Worm (Caenorhabditis elegans) whole organism, L1 larva: Measurements from ENCODE around the gene ard-1.

Experiments used
- C04F5.9 ChIP-seq: sonication (generic microtip); optimal IDR thresholded peaks from 2 replicates; lab custom pipeline; 2016; ENCODE audit warnings: missing genetic modification characterization, missing compliant biosample characterization
- C34B4.2 ChIP-seq: sonication (generic microtip); optimal IDR thresholded peaks from 2 replicates; lab custom pipeline; 2017; ENCODE audit warnings: mild to moderate bottlenecking, missing genetic modification characterization, missing compliant biosample characterization
- F16B12.6 ChIP-seq: fragments of 150-350 bp; optimal IDR thresholded peaks from 2 replicates; lab custom pipeline; 2014; ENCODE audit warnings: missing biosample characterization, missing genetic modification characterization
- Y116A8C.19 ChIP-seq: sonication (generic microtip); optimal IDR thresholded peaks from 2 replicates; lab custom pipeline; 2016; ENCODE audit warnings: missing compliant biosample characterization, missing genetic modification characterization, borderline replicate concordance
- ama-1 ChIP-seq: fragments of 150-350 bp; optimal IDR thresholded peaks from 2 replicates; lab custom pipeline; 2014
- blmp-1 ChIP-seq: fragments of 150-350 bp; optimal IDR thresholded peaks from 2 replicates; lab custom pipeline; 2014; ENCODE audit warnings: missing biosample characterization, missing genetic modification characterization
- ceh-63 ChIP-seq: fragments of 200-800 bp; sonication (Bioruptor generic); optimal IDR thresholded peaks from 2 replicates; lab custom pipeline; 2018; ENCODE audit warnings: mild to moderate bottlenecking, missing genetic modification characterization, missing compliant biosample characterization
- ceh-90 ChIP-seq: sonication (generic microtip); optimal IDR thresholded peaks from 2 replicates; lab custom pipeline; 2016; ENCODE audit warnings: missing genetic modification characterization, missing compliant biosample characterization
- dpl-1 ChIP-seq, 3 experiments: fragments of 150-350 bp in 2 of 3; sonication (generic microtip) in 1 of 3; optimal IDR thresholded peaks; 2 replicates each; lab custom pipeline; 2014 to 2017; ENCODE audit warnings: missing biosample characterization in 3 of 3, missing genetic modification characterization in 3 of 3, missing genetic modification reagents in 3 of 3
- efl-3 ChIP-seq: fragments of 200-800 bp; sonication (Bioruptor generic); optimal IDR thresholded peaks from 2 replicates; lab custom pipeline; 2018; ENCODE audit warnings: mild to moderate bottlenecking, missing genetic modification characterization, missing compliant biosample characterization
- egl-27 ChIP-seq, 2 experiments: fragments of 150-350 bp in 1 of 2; sonication (generic microtip); optimal IDR thresholded peaks; 3 replicates each; lab custom pipeline; 2017 to 2018; ENCODE audit warnings: missing biosample characterization in 2 of 2, missing genetic modification characterization in 2 of 2, missing genetic modification reagents in 2 of 2
- elt-3 ChIP-seq, 6 experiments: fragments of 150-350 bp in 1 of 6; sonication (generic microtip); optimal IDR thresholded peaks; 2 replicates each; lab custom pipeline; 2017 to 2018; ENCODE audit warnings: missing biosample characterization in 6 of 6, missing genetic modification characterization in 6 of 6, inconsistent platforms in 1 of 6
- ets-5 ChIP-seq: fragments of 200-800 bp; sonication (Bioruptor generic); IDR thresholded peaks from 2 replicates; pipeline ENCODE4 v1.3.6; 2022; ENCODE audit warnings: missing genetic modification characterization, missing compliant biosample characterization
- fkh-10 ChIP-seq: sonication (generic microtip); optimal IDR thresholded peaks from 2 replicates; lab custom pipeline; 2017; ENCODE audit warnings: missing biosample characterization, missing genetic modification reagents, missing genetic modification characterization
- fkh-4 ChIP-seq: sonication (generic microtip); optimal IDR thresholded peaks from 2 replicates; lab custom pipeline; 2016; ENCODE audit warnings: missing compliant biosample characterization, missing genetic modification characterization, borderline replicate concordance
- grh-1 ChIP-seq: fragments of 200-800 bp; sonication (Bioruptor generic); IDR thresholded peaks from 2 replicates; pipeline ENCODE4 v1.3.6; 2022; ENCODE audit warnings: missing genetic modification reagents, missing genetic modification characterization, missing compliant biosample characterization
- hlh-4 ChIP-seq: sonication (generic microtip); optimal IDR thresholded peaks from 2 replicates; lab custom pipeline; 2016; ENCODE audit warnings: mild to moderate bottlenecking, missing genetic modification characterization, missing compliant biosample characterization
- hpl-2 ChIP-seq: fragments of 150-350 bp; optimal IDR thresholded peaks from 2 replicates; lab custom pipeline; 2014; ENCODE audit warnings: missing biosample characterization, missing genetic modification reagents, missing genetic modification characterization
- isw-1 ChIP-seq: fragments of 200-800 bp; sonication (Bioruptor generic); IDR thresholded peaks from 2 replicates; pipeline ENCODE4 v1.3.6; 2022; ENCODE audit warnings: missing genetic modification characterization, missing compliant biosample characterization
- lin-14 ChIP-seq: fragments of 200-800 bp; sonication (Bioruptor generic); optimal IDR thresholded peaks from 2 replicates; lab custom pipeline; 2018; ENCODE audit warnings: mild to moderate bottlenecking, missing genetic modification characterization, moderate library complexity, missing compliant biosample characterization
- lin-15B ChIP-seq: fragments of 150-350 bp; sonication (generic microtip); optimal IDR thresholded peaks from 3 replicates; lab custom pipeline; 2014; ENCODE audit warnings: missing biosample characterization, missing genetic modification characterization
- lin-35 ChIP-seq, 2 experiments: fragments of 150-350 bp; optimal IDR thresholded peaks; 2 replicates each; lab custom pipeline; 2014; ENCODE audit warnings: missing biosample characterization in 2 of 2, missing genetic modification characterization in 2 of 2, missing genetic modification reagents in 2 of 2
- lsy-2 ChIP-seq, 2 experiments: fragments of 150-350 bp; optimal IDR thresholded peaks; 2 replicates each; lab custom pipeline; 2014; ENCODE audit warnings: missing biosample characterization in 2 of 2, missing genetic modification characterization in 2 of 2
- mab-9 ChIP-seq: fragments of 200-800 bp; sonication (Bioruptor generic); IDR thresholded peaks from 2 replicates; pipeline ENCODE4 v1.3.6; 2022; ENCODE audit warnings: missing genetic modification reagents, missing genetic modification characterization, missing compliant biosample characterization
- mdl-1 ChIP-seq, 2 experiments: fragments of 150-350 bp; optimal IDR thresholded peaks; 2 replicates each; lab custom pipeline; 2014 to 2017; ENCODE audit warnings: missing biosample characterization in 2 of 2, missing genetic modification characterization in 2 of 2, inconsistent platforms in 1 of 2
- mep-1 ChIP-seq: fragments of 150-350 bp; optimal IDR thresholded peaks from 2 replicates; lab custom pipeline; 2014; ENCODE audit warnings: missing biosample characterization, missing genetic modification characterization
- nhr-20 ChIP-seq: sonication (generic microtip); optimal IDR thresholded peaks from 2 replicates; lab custom pipeline; 2016; ENCODE audit warnings: mild to moderate bottlenecking, missing genetic modification characterization, missing compliant biosample characterization
- nhr-237 ChIP-seq: fragments of 150-350 bp; optimal IDR thresholded peaks from 2 replicates; lab custom pipeline; 2014; ENCODE audit warnings: missing biosample characterization, missing genetic modification characterization
- nhr-76 ChIP-seq: sonication (generic microtip); optimal IDR thresholded peaks from 2 replicates; lab custom pipeline; 2017; ENCODE audit warnings: missing biosample characterization, missing genetic modification characterization
- nhr-84 ChIP-seq: sonication (generic microtip); optimal IDR thresholded peaks from 2 replicates; lab custom pipeline; 2017; ENCODE audit warnings: missing biosample characterization, missing genetic modification characterization
- nhr-85 ChIP-seq: sonication (generic microtip); peaks from one replicate; lab custom pipeline; 2016; ENCODE audit warnings: missing genetic modification characterization, inconsistent platforms, missing compliant biosample characterization
- nhr-90 ChIP-seq: sonication (generic microtip); optimal IDR thresholded peaks from 2 replicates; lab custom pipeline; 2016; ENCODE audit warnings: mild to moderate bottlenecking, missing genetic modification characterization, missing compliant biosample characterization; ENCODE audit not compliant: poor library complexity
- rnt-1 ChIP-seq: sonication (generic microtip); optimal IDR thresholded peaks from 2 replicates; lab custom pipeline; 2016; ENCODE audit warnings: mild to moderate bottlenecking, missing genetic modification characterization, moderate library complexity, missing compliant biosample characterization
- skn-1 ChIP-seq: fragments of 150-350 bp; optimal IDR thresholded peaks from 2 replicates; lab custom pipeline; 2014; ENCODE audit warnings: missing biosample characterization, missing genetic modification characterization
- snu-23 ChIP-seq: sonication (generic microtip); optimal IDR thresholded peaks from 2 replicates; lab custom pipeline; 2016; ENCODE audit warnings: missing genetic modification characterization, missing compliant biosample characterization
- sptf-1 ChIP-seq: fragments of 150-350 bp; optimal IDR thresholded peaks from 2 replicates; lab custom pipeline; 2014; ENCODE audit warnings: missing biosample characterization, missing genetic modification characterization
- sup-37 ChIP-seq: fragments of 200-800 bp; sonication (Bioruptor generic); optimal IDR thresholded peaks from 2 replicates; lab custom pipeline; 2018; ENCODE audit warnings: mild to moderate bottlenecking, missing genetic modification characterization, missing compliant biosample characterization
- unc-86 ChIP-seq: sonication (generic microtip); optimal IDR thresholded peaks from 2 replicates; lab custom pipeline; 2016; ENCODE audit warnings: missing genetic modification characterization, missing compliant biosample characterization
- unc-98 ChIP-seq: fragments of 200-800 bp; sonication (Bioruptor generic); IDR thresholded peaks from 2 replicates; pipeline ENCODE4 v1.3.6; 2022; ENCODE audit warnings: missing genetic modification characterization, missing compliant biosample characterization
- zag-1 ChIP-seq: fragments of 150-350 bp; optimal IDR thresholded peaks from 2 replicates; lab custom pipeline; 2014; ENCODE audit warnings: missing biosample characterization, missing genetic modification characterization
- zip-4 ChIP-seq: fragments of 200-800 bp; sonication (Bioruptor generic); optimal IDR thresholded peaks from 2 replicates; lab custom pipeline; 2018; ENCODE audit warnings: mild to moderate bottlenecking, missing genetic modification characterization, moderate library complexity, missing compliant biosample characterization
- ztf-11 ChIP-seq, 2 experiments: sonication (generic microtip); optimal IDR thresholded peaks; 2 replicates each; lab custom pipeline; 2016 to 2017; ENCODE audit warnings: missing genetic modification characterization in 2 of 2, missing biosample characterization in 1 of 2, missing compliant biosample characterization in 1 of 2
- ztf-4 ChIP-seq: fragments of 150-350 bp; optimal IDR thresholded peaks from 2 replicates; lab custom pipeline; 2014; ENCODE audit warnings: missing biosample characterization, missing genetic modification characterization

The ard-1 gene

DNA sequence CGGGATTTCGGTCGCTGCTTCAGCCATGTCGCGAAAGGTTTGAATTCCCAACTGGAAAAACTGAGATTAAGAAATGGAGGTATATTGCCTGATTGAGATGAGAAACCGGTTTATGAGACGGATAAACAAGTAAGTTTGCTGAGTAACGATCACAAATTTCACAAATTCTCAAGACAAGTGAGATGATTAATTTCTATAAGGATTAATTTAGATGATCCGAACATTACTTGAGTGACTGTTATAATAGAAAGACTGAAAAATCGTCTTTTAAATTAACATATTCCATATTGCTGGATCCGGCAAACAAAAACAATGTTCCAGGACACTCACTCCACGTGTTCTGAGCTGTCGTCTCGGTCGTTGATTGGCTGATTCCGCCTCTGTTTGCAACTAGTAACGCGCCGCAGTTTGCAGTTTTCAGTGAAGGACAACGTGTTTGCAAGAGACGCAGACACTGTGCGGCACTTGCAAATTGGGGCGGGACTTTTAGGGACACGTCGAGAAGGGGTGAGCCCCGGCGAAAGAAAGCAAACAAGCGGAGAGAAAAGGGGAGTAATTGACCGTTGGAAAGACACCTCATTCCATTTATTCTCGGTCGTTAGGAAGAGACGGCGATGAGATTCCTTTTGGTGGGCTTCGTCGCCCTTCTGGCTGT, 12.1 kb upstream of the ard-1 start, which contains the start of the genes imp-2 and enpl-1 (continued):
- TF ChIP-seq hlh-4 (tag; lab: Kevin White, UChicago) = no peak
- TF ChIP-seq hpl-2 (GFP tag; lab: Kevin White, UChicago) = peak; percentile 7
- TF ChIP-seq grh-1 (GFP tag; lab: Robert Waterston, UW) = peak; percentile 91
- peak; percentile 94 for TF ChIP-seq nhr-20 (tag; lab: Kevin White, UChicago)
- peak; percentile 63 for TF ChIP-seq nhr-237
- no peak for TF ChIP-seq ceh-63
- TF ChIP-seq fkh-10 = peak; percentile 75
- TF ChIP-seq nhr-85 = peak; percentile 95
- peak; percentile 94 to 97 for TF ChIP-seq lsy-2 (tag; optimal IDR thresholded peaks at IDR 0.05; lab: Kevin White, UChicago)
- TF ChIP-seq zip-4 (GFP tag; lab: Kevin White, UChicago) = peak; percentile 60
- TF ChIP-seq unc-86 (tag; lab: Kevin White, UChicago) = peak; percentile 91
- peak; percentile 59 for TF ChIP-seq C04F5.9 (tag; lab: Kevin White, UChicago)
- TF ChIP-seq lin-35 (GFP tag; optimal IDR thresholded peaks at IDR 0.05; lab: Kevin White, UChicago) = peak; percentile 83 to 88
- TF ChIP-seq C34B4.2 (tag; lab: Kevin White, UChicago) = peak; percentile 42
- TF ChIP-seq ceh-90 (tag; lab: Kevin White, UChicago) = no peak
- TF ChIP-seq F16B12.6 = peak; percentile 56
- TF ChIP-seq mdl-1 (tag; optimal IDR thresholded peaks at IDR 0.05; lab: Kevin White, UChicago) = peak; percentile 85 to 98
- peak; percentile 60 to 79 (median 78) for TF ChIP-seq dpl-1 (GFP tag; optimal IDR thresholded peaks at IDR 0.05; lab: Kevin White, UChicago)
- TF ChIP-seq mab-9 (GFP tag; lab: Robert Waterston, UW) = peak; percentile 77; the same call in 1 of the 2 replicates
- peak; percentile 95 for TF ChIP-seq snu-23
- peak; percentile 91 for TF ChIP-seq rnt-1 (tag; lab: Kevin White, UChicago)
- TF ChIP-seq nhr-84 (tag; lab: Kevin White, UChicago) = no peak
- TF ChIP-seq zag-1 (tag; lab: Kevin White, UChicago) = peak; percentile 40
- peak; percentile 30 for TF ChIP-seq ama-1 (lab: Kevin White, UChicago)
- TF ChIP-seq isw-1 (GFP tag; lab: Robert Waterston, UW) = peak; percentile 94
- no peak for TF ChIP-seq ets-5 (GFP tag; lab: Robert Waterston, UW)
- peak in 3 of 6 experiments; percentile 25 to 91 (median 63) for TF ChIP-seq elt-3 (tag; optimal IDR thresholded peaks at IDR 0.05; lab: Kevin White, UChicago)
- TF ChIP-seq ztf-11 (tag; optimal IDR thresholded peaks at IDR 0.05; lab: Kevin White, UChicago) = peak in 1 of 2 experiments; percentile 78
- peak; percentile 37 for TF ChIP-seq blmp-1
- TF ChIP-seq lin-14 = peak; percentile 99
- peak; percentile 38 for TF ChIP-seq nhr-76
- TF ChIP-seq skn-1 = peak; percentile 77
- peak; percentile 49; the same call in 1 of the 2 replicates for TF ChIP-seq unc-98 (GFP tag; lab: Robert Waterston, UW)
- TF ChIP-seq sup-37 (GFP tag; lab: Kevin White, UChicago) = peak; percentile 76
- peak; percentile 79 for TF ChIP-seq lin-15B
- TF ChIP-seq sptf-1 (tag; lab: Kevin White, UChicago) = no peak
- TF ChIP-seq Y116A8C.19 (tag; lab: Kevin White, UChicago) = no peak
- peak; percentile 30 to 31 for TF ChIP-seq egl-27 (tag; optimal IDR thresholded peaks at IDR 0.05; lab: Kevin White, UChicago)
- no peak for TF ChIP-seq efl-3
- peak; percentile 75 for TF ChIP-seq ztf-4 (tag; lab: Kevin White, UChicago)
- TF ChIP-seq fkh-4 (tag; lab: Kevin White, UChicago) = peak; percentile 51

DNA sequence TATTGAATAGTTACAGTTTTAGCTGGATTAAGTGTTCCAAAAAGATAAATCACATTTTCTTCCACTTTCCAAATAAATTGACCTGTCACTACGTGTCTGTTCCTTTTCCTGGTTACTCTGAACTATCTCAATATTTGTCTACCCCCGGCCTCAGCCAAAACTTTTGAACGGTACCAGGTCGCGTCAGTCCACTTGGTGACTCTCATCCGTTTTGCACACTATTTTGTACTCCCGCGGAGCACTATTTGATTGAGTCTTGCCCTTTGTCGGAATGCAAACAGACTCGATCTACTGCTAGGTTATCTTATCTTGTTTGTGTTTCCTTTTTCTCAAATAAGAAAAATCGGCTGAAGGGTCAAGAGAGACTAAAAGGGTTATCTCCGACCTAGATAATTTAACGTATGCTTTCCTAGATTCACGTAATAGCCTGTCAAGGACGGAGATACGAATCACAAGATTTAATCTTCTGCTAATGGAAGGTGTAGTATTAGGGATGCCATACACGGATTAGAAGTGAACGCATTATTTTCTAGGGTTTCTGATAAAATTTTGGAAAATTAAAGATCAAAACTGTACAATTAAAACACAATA, 11.0 kb upstream of the ard-1 start:
- no peak for TF ChIP-seq lin-15B
- TF ChIP-seq mep-1 = peak; percentile 42
- TF ChIP-seq nhr-85 = peak; percentile 84
- no peak for TF ChIP-seq nhr-90 (tag; lab: Kevin White, UChicago)
- peak; percentile 11 for TF ChIP-seq ztf-4 (tag; lab: Kevin White, UChicago)
- TF ChIP-seq blmp-1 = peak; percentile 77
- peak; percentile 67 for TF ChIP-seq lin-14
- TF ChIP-seq elt-3 (tag; optimal IDR thresholded peaks at IDR 0.05; lab: Kevin White, UChicago) = peak in 2 of 6 experiments; percentile 25 to 76
